Worm (Caenorhabditis elegans): ENCODE data around the gene Y43E12A.2.
A peak's percentile ranks its signal among the peaks of the same experiment; 100 is the strongest.

Y43E12A.2 gene

DNA sequence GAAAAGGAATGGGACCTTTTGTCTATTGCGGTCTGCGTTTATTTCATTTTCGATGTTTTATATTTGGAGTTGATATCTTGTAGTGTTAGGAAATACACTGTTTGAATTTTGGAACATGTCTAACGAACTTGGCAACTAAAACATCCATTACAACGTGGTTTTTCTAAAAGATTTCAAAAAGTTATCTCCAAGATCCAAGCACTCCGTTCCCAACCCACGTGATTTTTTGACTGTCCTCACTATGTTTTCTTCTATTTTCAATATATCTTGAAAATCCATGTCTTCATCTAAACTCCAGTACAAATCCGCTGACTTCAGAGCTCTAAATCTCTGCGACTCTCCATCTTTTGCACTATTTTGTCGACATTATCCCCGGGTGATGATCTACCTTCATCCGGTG lies 19.8 kb downstream of the Y43E12A.2 start, which contains the start of gene F13H10.9:
Gene F13H10.9, plus strand, starts transcription at position 301 of the 400 bp plus-strand sequence.
- TF ChIP-seq elt-1 (tag; optimal IDR thresholded peaks at IDR 0.05) = no peak
- TF ChIP-seq eor-1 (tag; optimal IDR thresholded peaks at IDR 0.05) = no peak
- no peak for TF ChIP-seq aly-2 (tag; optimal IDR thresholded peaks at IDR 0.05)
- TF ChIP-seq nhr-12 (tag; optimal IDR thresholded peaks at IDR 0.05) = no peak

DNA sequence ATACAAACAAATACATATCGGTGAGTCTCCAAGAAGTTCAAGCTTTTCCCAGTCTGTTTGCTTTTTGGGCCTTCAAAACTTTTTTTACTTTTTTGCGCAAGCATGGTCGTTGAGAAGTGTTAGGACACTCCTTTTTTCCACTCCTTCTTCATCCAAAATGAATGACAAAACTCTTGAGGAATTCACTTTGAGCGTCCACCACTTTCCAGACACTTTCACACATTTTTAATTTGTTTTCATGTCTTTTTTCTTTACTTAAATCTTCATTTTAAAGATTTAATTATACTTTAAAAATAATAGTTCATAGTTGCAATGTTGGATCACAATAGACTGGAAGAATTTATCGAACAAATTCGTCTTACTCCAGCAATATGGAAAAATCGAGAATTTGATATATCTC lies 22.4 kb downstream of the Y43E12A.2 start, which contains the start of gene F13H10.1:
Gene F13H10.1, plus strand, starts transcription at position 301 of the 400 bp plus-strand sequence.
- TF ChIP-seq sea-2 (GFP tag; optimal IDR thresholded peaks at IDR 0.05) (no peak), zag-1 (tag; optimal IDR thresholded peaks at IDR 0.05) (no peak), jun-1 (tag; optimal IDR thresholded peaks at IDR 0.05) (no peak), ceh-82 (tag; optimal IDR thresholded peaks at IDR 0.05) (no peak)

ce11 chrIV:11006383-11006782 lies 24.5 kb downstream of the Y43E12A.2 start:
- no peak for TF ChIP-seq elt-1 (tag; optimal IDR thresholded peaks at IDR 0.05)
- TF ChIP-seq nhr-11 (tag; optimal IDR thresholded peaks at IDR 0.05) = peak; percentile 40

ce11 chrIV:11006868-11007267 lies 25.0 kb downstream of the Y43E12A.2 start:
- TF ChIP-seq nhr-28 (tag; optimal IDR thresholded peaks at IDR 0.05) (no peak), egl-27 (tag; optimal IDR thresholded peaks at IDR 0.05) (no peak), daf-12 (tag; optimal IDR thresholded peaks at IDR 0.05) (no peak), ceh-16 (tag; optimal IDR thresholded peaks at IDR 0.05) (no peak), nhr-11 (tag; optimal IDR thresholded peaks at IDR 0.05) (no peak)

- TF ChIP-seq ceh-9 (tag; optimal IDR thresholded peaks at IDR 0.05) (no peak), lin-39 (tag; optimal IDR thresholded peaks at IDR 0.05) (no peak), nhr-28 (tag; optimal IDR thresholded peaks at IDR 0.05) (no peak), lin-15B (tag; optimal IDR thresholded peaks at IDR 0.05) (no peak), nfya-1 (tag; optimal IDR thresholded peaks at IDR 0.05; ENCODE audit: insufficient read depth) (peak; percentile 1), ztf-4 (tag; optimal IDR thresholded peaks at IDR 0.05) (no peak), jun-1 (tag; optimal IDR thresholded peaks at IDR 0.05) (peak; percentile 10), nhr-237 (tag; optimal IDR thresholded peaks at IDR 0.05) (no peak), R02D3.7 (tag; optimal IDR thresholded peaks at IDR 0.05) (no peak), nhr-67 (tag; optimal IDR thresholded peaks at IDR 0.05) (no peak), egl-5 (tag; optimal IDR thresholded peaks at IDR 0.05) (no peak), elt-2 (tag; optimal IDR thresholded peaks at IDR 0.05) (no peak), lsy-12 (tag; optimal IDR thresholded peaks at IDR 0.05) (no peak), zag-1 (tag; optimal IDR thresholded peaks at IDR 0.05) (no peak), elt-1 (tag; optimal IDR thresholded peaks at IDR 0.05) (no peak), fkh-10 (GFP tag; optimal IDR thresholded peaks at IDR 0.05) (no peak), pqm-1 (tag; optimal IDR thresholded peaks at IDR 0.05) (no peak), ama-1 (optimal IDR thresholded peaks at IDR 0.05) (no peak), unc-39 (tag; optimal IDR thresholded peaks at IDR 0.05) (no peak), nhr-77 (tag; optimal IDR thresholded peaks at IDR 0.05) (no peak), mdl-1 (tag; optimal IDR thresholded peaks at IDR 0.05) (no peak), skn-1 (tag; optimal IDR thresholded peaks at IDR 0.05) (no peak), fos-1 (tag; optimal IDR thresholded peaks at IDR 0.05) (no peak), sea-2 (GFP tag; optimal IDR thresholded peaks at IDR 0.05) (no peak), fkh-2 (tag; optimal IDR thresholded peaks at IDR 0.05) (no peak), snpc-4 (tag; optimal IDR thresholded peaks at IDR 0.05) (no peak), aly-2 (tag; optimal IDR thresholded peaks at IDR 0.05) (no peak), elt-3 (tag; optimal IDR thresholded peaks at IDR 0.05) (no peak), ceh-82 (tag; optimal IDR thresholded peaks at IDR 0.05) (no peak), eor-1 (tag; optimal IDR thresholded peaks at IDR 0.05) (no peak), nhr-23 (tag; optimal IDR thresholded peaks at IDR 0.05) (peak; percentile 54), nhr-76 (tag; optimal IDR thresholded peaks at IDR 0.05) (no peak), nhr-12 (tag; optimal IDR thresholded peaks at IDR 0.05) (no peak), nhr-11 (tag; optimal IDR thresholded peaks at IDR 0.05) (no peak), ceh-28 (tag; optimal IDR thresholded peaks at IDR 0.05) (no peak), pha-4 (tag; optimal IDR thresholded peaks at IDR 0.05) (peak; percentile 81), nhr-25 (tag; optimal IDR thresholded peaks at IDR 0.05) (peak; percentile 20), hmg-11 (tag; optimal IDR thresholded peaks at IDR 0.05) (peak; percentile 48), ceh-16 (tag; optimal IDR thresholded peaks at IDR 0.05) (no peak), ztf-11 (tag; optimal IDR thresholded peaks at IDR 0.05) (no peak), unc-62 (GFP tag; optimal IDR thresholded peaks at IDR 0.05) (no peak), ZK546.5 (tag; optimal IDR thresholded peaks at IDR 0.05) (no peak), egl-27 (tag; optimal IDR thresholded peaks at IDR 0.05) (no peak), nhr-43 (tag; optimal IDR thresholded peaks at IDR 0.05; ENCODE audit: poor library complexity, severe bottlenecking) (no peak)
These were observed 26.4 kb downstream of the Y43E12A.2 start for ce11 chrIV:11008255-11008654.
